Worm (Caenorhabditis elegans) whole organism, midembryonic: ENCODE measurements around the gene nspb-1.

Experiments used
- T22C8.4 ChIP-seq: fragments of 200-800 bp; sonication (Bioruptor generic); IDR thresholded peaks from 2 replicates; pipeline ENCODE4 v1.3.6; 2022; ENCODE audit warnings: missing genetic modification characterization, missing compliant biosample characterization
- flt-1 ChIP-seq: fragments of 200-800 bp; sonication (Bioruptor generic); IDR thresholded peaks from 2 replicates; pipeline ENCODE4 v1.3.6; 2022; ENCODE audit warnings: missing genetic modification characterization, missing compliant biosample characterization
- klf-2 ChIP-seq: fragments of 200-800 bp; sonication (Bioruptor generic); conservative IDR thresholded peaks from 2 replicates; pipeline ENCODE4 v1.3.6; 2022; ENCODE audit warnings: missing genetic modification reagents, missing genetic modification characterization, missing compliant biosample characterization
- ref-1 ChIP-seq: fragments of 200-800 bp; sonication (Bioruptor generic); conservative IDR thresholded peaks from 2 replicates; pipeline ENCODE4 v1.3.6; 2022; ENCODE audit warnings: missing genetic modification reagents, missing genetic modification characterization, missing compliant biosample characterization
- ztf-29 ChIP-seq: fragments of 200-800 bp; sonication (Bioruptor generic); IDR thresholded peaks from 2 replicates; pipeline ENCODE4 v1.3.6; 2022; ENCODE audit warnings: missing genetic modification reagents, missing genetic modification characterization, missing compliant biosample characterization

DNA sequence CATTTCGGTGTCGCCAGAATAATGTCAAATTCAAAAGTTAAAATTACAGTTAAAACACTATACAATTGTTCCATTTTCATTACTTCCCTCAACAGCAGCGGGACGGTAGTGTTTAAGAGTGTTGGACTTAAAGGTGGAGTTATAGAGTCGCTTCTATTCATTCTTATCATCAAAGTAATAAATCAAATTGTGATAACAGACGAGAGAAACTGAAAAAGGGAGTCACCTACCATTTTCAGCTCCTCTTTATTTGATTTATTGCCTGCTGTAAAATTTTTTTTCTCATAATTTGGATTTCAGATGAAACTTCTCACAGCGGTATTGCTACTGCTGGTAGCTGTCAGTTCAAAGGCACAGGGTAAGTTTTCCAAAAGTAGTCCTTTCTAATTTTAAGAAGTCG is 49.0 kb upstream of the nspb-1 start, which contains the start of gene C01B10.6:
- TF ChIP-seq T22C8.4: no peak
- no peak for TF ChIP-seq flt-1 (GFP tag; lab: Robert Waterston, UW)
- TF ChIP-seq klf-2 (GFP tag; lab: Robert Waterston, UW): no peak
- no peak for TF ChIP-seq ref-1
- TF ChIP-seq ztf-29 (GFP tag; lab: Robert Waterston, UW): no peak
